Worm (Caenorhabditis elegans) whole organism, L4 larva: Measurements from ENCODE around the gene str-41.

ENCODE experiments used
- D1046.2 ChIP-seq: fragments of 200-800 bp; sonication (Bioruptor generic); IDR thresholded peaks from 2 replicates; pipeline ENCODE4 v1.3.6; 2022; ENCODE audit warnings: missing genetic modification characterization, missing compliant biosample characterization
- F10B5.3 ChIP-seq: sonication (generic microtip); optimal IDR thresholded peaks from 2 replicates; lab custom pipeline; 2016; ENCODE audit warnings: mild to moderate bottlenecking, missing genetic modification characterization, missing compliant biosample characterization
- F37D6.2 ChIP-seq: sonication (generic microtip); optimal IDR thresholded peaks from 2 replicates; lab custom pipeline; 2016; ENCODE audit warnings: mild to moderate bottlenecking, missing genetic modification characterization, missing compliant biosample characterization
- T20F7.1 ChIP-seq: fragments of 200-800 bp; sonication (Bioruptor generic); optimal IDR thresholded peaks from 2 replicates; lab custom pipeline; 2018; ENCODE audit warnings: mild to moderate bottlenecking, missing genetic modification characterization, missing compliant biosample characterization
- T26A8.4 ChIP-seq: fragments of 200-800 bp; sonication (Bioruptor generic); IDR thresholded peaks from 2 replicates; pipeline ENCODE4 v1.3.6; 2022; ENCODE audit warnings: missing genetic modification characterization, missing compliant biosample characterization
- Y5F2A.4 ChIP-seq: fragments of 200-800 bp; sonication (Bioruptor generic); optimal IDR thresholded peaks from 2 replicates; lab custom pipeline; 2018; ENCODE audit warnings: mild to moderate bottlenecking, missing genetic modification characterization, missing compliant biosample characterization
- ZK546.5 ChIP-seq, 2 experiments: sonication (generic microtip); optimal IDR thresholded peaks; 2 replicates each; lab custom pipeline; 2017; ENCODE audit warnings: missing biosample characterization in 2 of 2, missing genetic modification characterization in 2 of 2
- aha-1 ChIP-seq: fragments of 150-350 bp; peaks from one replicate; lab custom pipeline; 2014; ENCODE audit warnings: missing biosample characterization, missing genetic modification characterization
- arid-1 ChIP-seq: fragments of 200-800 bp; sonication (Bioruptor generic); conservative IDR thresholded peaks from 2 replicates; pipeline ENCODE4 v1.3.6; 2022; ENCODE audit warnings: missing genetic modification reagents, missing genetic modification characterization, missing compliant biosample characterization
- attf-4 ChIP-seq: sonication (generic microtip); optimal IDR thresholded peaks from 3 replicates; lab custom pipeline; 2017; ENCODE audit warnings: missing biosample characterization, missing genetic modification characterization
- ceh-32 ChIP-seq: sonication (generic microtip); optimal IDR thresholded peaks from 2 replicates; lab custom pipeline; 2016; ENCODE audit warnings: mild to moderate bottlenecking, missing genetic modification characterization, missing compliant biosample characterization; ENCODE audit not compliant: poor library complexity
- ceh-62 ChIP-seq: sonication (generic microtip); optimal IDR thresholded peaks from 2 replicates; lab custom pipeline; 2017; ENCODE audit warnings: missing biosample characterization, missing genetic modification characterization
- ces-1 ChIP-seq: fragments of 150-350 bp; sonication (generic microtip); optimal IDR thresholded peaks from 4 replicates; lab custom pipeline; 2014; ENCODE audit warnings: missing biosample characterization, missing genetic modification reagents, missing genetic modification characterization
- daf-12 ChIP-seq: fragments of 150-350 bp; optimal IDR thresholded peaks from 2 replicates; lab custom pipeline; 2014; ENCODE audit warnings: missing biosample characterization, missing genetic modification reagents, missing genetic modification characterization
- daf-16 ChIP-seq, 3 experiments: sonication (generic microtip); optimal IDR thresholded peaks; 2 replicates each; lab custom pipeline; 2016 to 2017; ENCODE audit warnings: missing genetic modification characterization in 3 of 3, missing genetic modification reagents in 3 of 3, mild to moderate bottlenecking in 2 of 3, missing compliant biosample characterization in 2 of 3, missing biosample characterization in 1 of 3, moderate library complexity in 1 of 3
- daf-8 ChIP-seq: fragments of 200-800 bp; sonication (Bioruptor generic); IDR thresholded peaks from 2 replicates; pipeline ENCODE4 v1.3.6; 2022; ENCODE audit warnings: missing genetic modification characterization, missing compliant biosample characterization
- dmd-9 ChIP-seq: fragments of 200-800 bp; sonication (Bioruptor generic); IDR thresholded peaks from 2 replicates; pipeline ENCODE4 v1.3.6; 2022; ENCODE audit warnings: missing genetic modification reagents, missing genetic modification characterization, missing compliant biosample characterization
- dpl-1 ChIP-seq: fragments of 150-350 bp; optimal IDR thresholded peaks from 2 replicates; lab custom pipeline; 2014; ENCODE audit warnings: missing biosample characterization, missing genetic modification reagents, missing genetic modification characterization
- duxl-1 ChIP-seq: sonication (generic microtip); optimal IDR thresholded peaks from 2 replicates; lab custom pipeline; 2016; ENCODE audit warnings: mild to moderate bottlenecking, missing genetic modification characterization, moderate library complexity, missing compliant biosample characterization; ENCODE audit not compliant: poor library complexity
- dve-1 ChIP-seq: sonication (generic microtip); optimal IDR thresholded peaks from 2 replicates; lab custom pipeline; 2017; ENCODE audit warnings: antibody characterized with exemption, mild to moderate bottlenecking, missing genetic modification characterization, missing compliant biosample characterization; ENCODE audit not compliant: insufficient read depth
- egl-27 ChIP-seq: sonication (generic microtip); optimal IDR thresholded peaks from 3 replicates; lab custom pipeline; 2017; ENCODE audit warnings: missing biosample characterization, missing genetic modification reagents, missing genetic modification characterization
- egl-43 ChIP-seq: fragments of 200-800 bp; sonication (Bioruptor generic); IDR thresholded peaks from 2 replicates; pipeline ENCODE4 v1.3.6; 2022; ENCODE audit warnings: missing genetic modification reagents, missing genetic modification characterization, missing compliant biosample characterization
- fos-1 ChIP-seq: fragments of 150-350 bp; optimal IDR thresholded peaks from 2 replicates; lab custom pipeline; 2014; ENCODE audit warnings: missing biosample characterization, missing genetic modification characterization
- gei-8 ChIP-seq: fragments of 200-800 bp; sonication (Bioruptor generic); optimal IDR thresholded peaks from 2 replicates; lab custom pipeline; 2018; ENCODE audit warnings: mild to moderate bottlenecking, missing genetic modification characterization, missing compliant biosample characterization
- hlh-30 ChIP-seq: sonication (generic microtip); optimal IDR thresholded peaks from 2 replicates; lab custom pipeline; 2017; ENCODE audit warnings: antibody characterized with exemption, mild to moderate bottlenecking, missing genetic modification characterization, missing compliant biosample characterization; ENCODE audit not compliant: insufficient read depth
- hmg-1.1 ChIP-seq: fragments of 200-800 bp; sonication (Bioruptor generic); IDR thresholded peaks from 2 replicates; pipeline ENCODE4 v1.3.6; 2022; ENCODE audit warnings: missing genetic modification reagents, missing genetic modification characterization, missing compliant biosample characterization
- jun-1 ChIP-seq: fragments of 150-350 bp; optimal IDR thresholded peaks from 2 replicates; lab custom pipeline; 2014; ENCODE audit warnings: missing biosample characterization, missing genetic modification reagents, missing genetic modification characterization
- lin-13 ChIP-seq: fragments of 150-350 bp; optimal IDR thresholded peaks from 2 replicates; lab custom pipeline; 2014; ENCODE audit warnings: missing biosample characterization, missing genetic modification reagents, missing genetic modification characterization
- lin-39 ChIP-seq: fragments of 150-350 bp; optimal IDR thresholded peaks from 2 replicates; lab custom pipeline; 2014; ENCODE audit warnings: missing biosample characterization, missing genetic modification reagents, missing genetic modification characterization
- lir-3 ChIP-seq: sonication (generic microtip); optimal IDR thresholded peaks from 2 replicates; lab custom pipeline; 2016; ENCODE audit warnings: mild to moderate bottlenecking, missing genetic modification characterization, missing compliant biosample characterization
- mdt-29 ChIP-seq: fragments of 200-800 bp; sonication (Bioruptor generic); IDR thresholded peaks from 2 replicates; pipeline ENCODE4 v1.3.6; 2022; ENCODE audit warnings: missing genetic modification reagents, missing genetic modification characterization, missing compliant biosample characterization
- mes-2 ChIP-seq: sonication (generic microtip); optimal IDR thresholded peaks from 2 replicates; lab custom pipeline; 2016; ENCODE audit warnings: missing genotype, mild to moderate bottlenecking, missing genetic modification characterization, missing compliant biosample characterization; ENCODE audit not compliant: poor library complexity, severe bottlenecking
- mxl-3 ChIP-seq: fragments of 200-800 bp; sonication (Bioruptor generic); optimal IDR thresholded peaks from 2 replicates; lab custom pipeline; 2018; ENCODE audit warnings: mild to moderate bottlenecking, missing genetic modification characterization, missing compliant biosample characterization
- nhr-10 ChIP-seq: fragments of 150-350 bp; optimal IDR thresholded peaks from 2 replicates; lab custom pipeline; 2014; ENCODE audit warnings: missing biosample characterization, missing genetic modification characterization
- nhr-102 ChIP-seq: sonication (generic microtip); optimal IDR thresholded peaks from 2 replicates; lab custom pipeline; 2016; ENCODE audit warnings: mild to moderate bottlenecking, missing genetic modification characterization, moderate library complexity, missing compliant biosample characterization
- nhr-41 ChIP-seq: fragments of 200-800 bp; sonication (Bioruptor generic); IDR thresholded peaks from 2 replicates; pipeline ENCODE4 v1.3.6; 2022; ENCODE audit warnings: missing genetic modification reagents, missing genetic modification characterization, missing compliant biosample characterization
- nhr-42 ChIP-seq: fragments of 200-800 bp; sonication (Bioruptor generic); IDR thresholded peaks from 2 replicates; pipeline ENCODE4 v1.3.6; 2022; ENCODE audit warnings: missing genetic modification characterization, missing compliant biosample characterization
- nhr-48 ChIP-seq: sonication (generic microtip); optimal IDR thresholded peaks from 2 replicates; lab custom pipeline; 2016; ENCODE audit warnings: mild to moderate bottlenecking, missing genetic modification characterization, missing compliant biosample characterization
- nhr-76 ChIP-seq: fragments of 150-350 bp; optimal IDR thresholded peaks from 2 replicates; lab custom pipeline; 2014; ENCODE audit warnings: missing biosample characterization, missing genetic modification characterization
- nhr-77 ChIP-seq: fragments of 150-350 bp; optimal IDR thresholded peaks from 2 replicates; lab custom pipeline; 2014; ENCODE audit warnings: missing biosample characterization, missing genetic modification characterization
- php-3 ChIP-seq: fragments of 200-800 bp; sonication (Bioruptor generic); IDR thresholded peaks from 2 replicates; pipeline ENCODE4 v1.3.6; 2022; ENCODE audit warnings: missing genetic modification reagents, missing genetic modification characterization, missing compliant biosample characterization
- rbr-2 ChIP-seq: sonication (generic microtip); optimal IDR thresholded peaks from 2 replicates; lab custom pipeline; 2016; ENCODE audit warnings: missing genotype, missing genetic modification characterization, missing compliant biosample characterization
- sdz-12 ChIP-seq: fragments of 200-800 bp; sonication (Bioruptor generic); optimal IDR thresholded peaks from 2 replicates; lab custom pipeline; 2018; ENCODE audit warnings: mild to moderate bottlenecking, missing genetic modification characterization, missing compliant biosample characterization
- spr-1 ChIP-seq: sonication (generic microtip); optimal IDR thresholded peaks from 2 replicates; lab custom pipeline; 2016; ENCODE audit warnings: mild to moderate bottlenecking, missing genetic modification characterization, missing compliant biosample characterization
- unc-39 ChIP-seq: sonication (generic microtip); optimal IDR thresholded peaks from 2 replicates; lab custom pipeline; 2017; ENCODE audit warnings: missing biosample characterization, missing genetic modification characterization
- unc-62 ChIP-seq, 3 experiments: fragments of 150-350 bp in 1 of 3; sonication (generic microtip); optimal IDR thresholded peaks in 2 of 3; peaks in 1 of 3; 1 replicate in 1 of 3; 2 replicates in 2 of 3; lab custom pipeline; 2014 to 2017; ENCODE audit warnings: missing biosample characterization in 3 of 3, missing genetic modification characterization in 3 of 3, missing genetic modification reagents in 3 of 3, missing genotype in 1 of 3
- vab-7 ChIP-seq: fragments of 200-800 bp; sonication (Bioruptor generic); IDR thresholded peaks from 2 replicates; pipeline ENCODE4 v1.3.6; 2022; ENCODE audit warnings: missing genetic modification reagents, missing genetic modification characterization, missing compliant biosample characterization
- zip-2 ChIP-seq: fragments of 150-350 bp; optimal IDR thresholded peaks from 2 replicates; lab custom pipeline; 2014; ENCODE audit warnings: missing biosample characterization, missing genetic modification characterization
- ztf-7 ChIP-seq: fragments of 150-350 bp; optimal IDR thresholded peaks from 2 replicates; lab custom pipeline; 2014; ENCODE audit warnings: missing biosample characterization, missing genetic modification characterization

Gene str-41

ce11 chrV:7432441-7433146 is 20.8 kb downstream of the str-41 start (continued):
- TF ChIP-seq unc-62 (GFP tag; optimal IDR thresholded peaks at IDR 0.05 in 1 of 2; lab: Kevin White, UChicago) (peak in 1 of 2 experiments; percentile 74), unc-62 (tag; optimal IDR thresholded peaks at IDR 0.05; lab: Kevin White, UChicago) (no peak), F10B5.3 (tag; lab: Kevin White, UChicago) (no peak), nhr-41 (GFP tag; lab: Robert Waterston, UW) (no peak; the same call in none of the 2 replicates), mxl-3 (GFP tag; lab: Kevin White, UChicago) (no peak), spr-1 (tag; lab: Kevin White, UChicago) (peak; percentile 40), arid-1 (GFP tag; lab: Robert Waterston, UW) (peak; percentile 46; the same call in 1 of the 2 replicates), fos-1 (tag; lab: Kevin White, UChicago) (no peak), egl-43 (GFP tag; lab: Robert Waterston, UW) (peak; percentile 14; the same call in 1 of the 2 replicates), daf-16 (GFP tag; optimal IDR thresholded peaks at IDR 0.05; lab: Kevin White, UChicago) (peak in 1 of 2 experiments; percentile 27), daf-16 (tag; optimal IDR thresholded peaks at IDR 0.05; lab: Kevin White, UChicago) (peak; percentile 37), aha-1 (tag; lab: Kevin White, UChicago) (peak; percentile 90), T20F7.1 (GFP tag; lab: Kevin White, UChicago) (peak; percentile 22), D1046.2 (GFP tag; lab: Robert Waterston, UW) (no peak), daf-12 (tag; lab: Kevin White, UChicago) (no peak), dpl-1 (no peak), nhr-42 (GFP tag; lab: Robert Waterston, UW) (no peak), nhr-77 (tag; lab: Kevin White, UChicago) (no peak), dmd-9 (GFP tag; lab: Robert Waterston, UW) (no peak), daf-8 (GFP tag; lab: Robert Waterston, UW) (0 out of 2 replicates have a peak, but pooled peaks have one; percentile 50), nhr-76 (tag; lab: Kevin White, UChicago) (no peak), duxl-1 (tag; lab: Kevin White, UChicago) (peak; percentile 35), zip-2 (no peak), unc-39 (no peak), ceh-62 (tag; lab: Kevin White, UChicago) (no peak), nhr-102 (tag; lab: Kevin White, UChicago) (peak; percentile 68), hmg-1.1 (GFP tag; lab: Robert Waterston, UW) (no peak), rbr-2 (tag; lab: Kevin White, UChicago) (no peak), lin-13 (GFP tag; lab: Kevin White, UChicago) (no peak), php-3 (GFP tag; lab: Robert Waterston, UW) (peak; percentile 60), T26A8.4 (GFP tag; lab: Robert Waterston, UW) (peak; percentile 61; the same call in 1 of the 2 replicates), attf-4 (tag; lab: Kevin White, UChicago) (no peak), ces-1 (GFP tag; lab: Kevin White, UChicago) (no peak), jun-1 (tag; lab: Kevin White, UChicago) (no peak), egl-27 (no peak), F37D6.2 (no peak), ztf-7 (no peak), nhr-48 (peak; percentile 32), lir-3 (tag; lab: Kevin White, UChicago) (no peak), Y5F2A.4 (GFP tag; lab: Kevin White, UChicago) (peak; percentile 29), lin-39 (tag; lab: Kevin White, UChicago) (no peak), sdz-12 (GFP tag; lab: Kevin White, UChicago) (peak; percentile 87), ZK546.5 (tag; optimal IDR thresholded peaks at IDR 0.05; lab: Kevin White, UChicago) (no peak), vab-7 (GFP tag; lab: Robert Waterston, UW) (no peak), mdt-29 (GFP tag; lab: Robert Waterston, UW) (0 out of 2 replicates have a peak, but pooled peaks have one; percentile 6), hlh-30 (no peak), gei-8 (GFP tag; lab: Kevin White, UChicago) (no peak), ceh-32 (tag; lab: Kevin White, UChicago) (no peak), mes-2 (tag; lab: Kevin White, UChicago) (peak; percentile 29), nhr-10 (tag; lab: Kevin White, UChicago) (no peak), dve-1 (peak; percentile 69)
